Worm (Caenorhabditis elegans) whole organism, L4/young adult: ENCODE data around the gene E02C12.8.
A peak's percentile ranks its signal among the peaks of the same experiment; 100 is the strongest.

ENCODE experiments used
- W03F9.2 ChIP-seq: fragments of 150-350 bp; optimal IDR thresholded peaks from 2 replicates; lab custom pipeline; 2014; ENCODE audit warnings: missing biosample characterization, missing genetic modification characterization
- dao-5 ChIP-seq: sonication (generic microtip); optimal IDR thresholded peaks from 2 replicates; lab custom pipeline; 2016; ENCODE audit warnings: missing genotype, missing genetic modification characterization, moderate library complexity, missing compliant biosample characterization
- him-1 ChIP-seq: sonication (generic microtip); optimal IDR thresholded peaks from 2 replicates; lab custom pipeline; 2016; ENCODE audit warnings: missing genotype, missing genetic modification reagents, missing genetic modification characterization, missing compliant biosample characterization

E02C12.8 gene

ce11 chrV:9373473-9373872 lies at the start of gene E02C12.8:
Gene E02C12.8, minus strand, starts transcription at chrV:9373613.
- TF ChIP-seq W03F9.2 (tag; lab: Kevin White, UChicago) (no peak), dao-5 (tag; lab: Kevin White, UChicago) (no peak), him-1 (tag; lab: Kevin White, UChicago) (no peak)

ce11 chrV:9422745-9423144 lies 49.3 kb upstream of the E02C12.8 start:
- TF ChIP-seq him-1 (tag; lab: Kevin White, UChicago) (no peak), dao-5 (tag; lab: Kevin White, UChicago) (no peak), W03F9.2 (tag; lab: Kevin White, UChicago) (no peak)

- no peak for TF ChIP-seq dao-5 (tag; lab: Kevin White, UChicago)
- TF ChIP-seq W03F9.2 (tag; lab: Kevin White, UChicago), result no peak
- TF ChIP-seq him-1 (tag; lab: Kevin White, UChicago), result no peak
Observed at ce11 chrV:9416624-9417023, 43.2 kb upstream of the E02C12.8 start, which contains the start of gene F36D4.1. Gene F36D4.1, plus strand, starts transcription at chrV:9416924.

- TF ChIP-seq W03F9.2 (tag; lab: Kevin White, UChicago), result no peak
- TF ChIP-seq dao-5 (tag; lab: Kevin White, UChicago), result no peak
- no peak for TF ChIP-seq him-1 (tag; lab: Kevin White, UChicago)
Observed at ce11 chrV:9414516-9414915, 41.1 kb upstream of the E02C12.8 start, which contains the start of gene F36D4.4. Gene F36D4.4, minus strand, starts transcription at chrV:9414616.

ce11 chrV:9408869-9409268 lies 35.5 kb upstream of the E02C12.8 start:
- no peak for TF ChIP-seq dao-5 (tag; lab: Kevin White, UChicago)
- no peak for TF ChIP-seq him-1 (tag; lab: Kevin White, UChicago)
- TF ChIP-seq W03F9.2 (tag; lab: Kevin White, UChicago), result no peak

ce11 chrV:9406890-9407289 lies 33.5 kb upstream of the E02C12.8 start:
- TF ChIP-seq him-1 (tag; lab: Kevin White, UChicago) (no peak), W03F9.2 (tag; lab: Kevin White, UChicago) (no peak), dao-5 (tag; lab: Kevin White, UChicago) (no peak)

ce11 chrV:9399886-9400373 lies 26.5 kb upstream of the E02C12.8 start, which contains the start of gene trpp-4:
Gene trpp-4, plus strand, starts transcription at chrV:9400327.
- TF ChIP-seq dao-5 (tag; lab: Kevin White, UChicago), result no peak
- TF ChIP-seq W03F9.2 (tag; lab: Kevin White, UChicago), result no peak
- TF ChIP-seq him-1 (tag; lab: Kevin White, UChicago), result no peak

ce11 chrV:9394938-9395639 lies 21.7 kb upstream of the E02C12.8 start:
- TF ChIP-seq W03F9.2 (tag; lab: Kevin White, UChicago) (no peak), him-1 (tag; lab: Kevin White, UChicago) (no peak), dao-5 (tag; lab: Kevin White, UChicago) (no peak)

- no peak for TF ChIP-seq W03F9.2 (tag; lab: Kevin White, UChicago)
- TF ChIP-seq him-1 (tag; lab: Kevin White, UChicago), result no peak
- TF ChIP-seq dao-5 (tag; lab: Kevin White, UChicago), result no peak
Observed at ce11 chrV:9391959-9392358, 18.5 kb upstream of the E02C12.8 start.

- TF ChIP-seq W03F9.2 (tag; lab: Kevin White, UChicago) (no peak), him-1 (tag; lab: Kevin White, UChicago) (no peak), dao-5 (tag; lab: Kevin White, UChicago) (no peak)
Observed at ce11 chrV:9386143-9386542, 12.7 kb upstream of the E02C12.8 start, which contains the start of gene hum-2. Gene hum-2, plus strand, starts transcription at chrV:9386175.

- no peak for TF ChIP-seq him-1 (tag; lab: Kevin White, UChicago)
- no peak for TF ChIP-seq W03F9.2 (tag; lab: Kevin White, UChicago)
- TF ChIP-seq dao-5 (tag; lab: Kevin White, UChicago), result no peak
Observed at ce11 chrV:9384949-9385348, 11.5 kb upstream of the E02C12.8 start.

ce11 chrV:9384359-9384758 lies 10.9 kb upstream of the E02C12.8 start:
- no peak for TF ChIP-seq him-1 (tag; lab: Kevin White, UChicago)
- no peak for TF ChIP-seq W03F9.2 (tag; lab: Kevin White, UChicago)

ce11 chrV:9382538-9383328 lies 9.3 kb upstream of the E02C12.8 start:
- peak; percentile 54 for TF ChIP-seq W03F9.2 (tag; lab: Kevin White, UChicago)
- TF ChIP-seq dao-5 (tag; lab: Kevin White, UChicago), result no peak
- no peak for TF ChIP-seq him-1 (tag; lab: Kevin White, UChicago)
